Fruit fly (Drosophila melanogaster): ENCODE measurements around the gene Osi3.
A peak's percentile ranks its signal among the peaks of the same experiment; 100 is the strongest.

The Osi3 gene

dm6 chr3R:6196416-6196815 lies 19.2 kb upstream of the Osi3 start:
- TF ChIP-seq gl (tag; optimal IDR thresholded peaks at IDR 0.05) (no peak), CG13204 (GFP tag; optimal IDR thresholded peaks at IDR 0.05) (no peak), rn (GFP tag; IDR thresholded peaks at IDR 0.05) (no peak), CG10348 (GFP tag; IDR thresholded peaks at IDR 0.05) (no peak), CG17806 (tag; optimal IDR thresholded peaks at IDR 0.05) (no peak), CG4496 (GFP tag; IDR thresholded peaks at IDR 0.05) (no peak), CG32121 (GFP tag; IDR thresholded peaks at IDR 0.05) (no peak), CG12605 (GFP tag; IDR thresholded peaks at IDR 0.05) (no peak), EcR (GFP tag; optimal IDR thresholded peaks at IDR 0.05) (no peak), CG8159 (tag; optimal IDR thresholded peaks at IDR 0.05) (no peak), Ets98B (GFP tag; IDR thresholded peaks at IDR 0.05) (no peak), Pif1A (GFP tag; optimal IDR thresholded peaks at IDR 0.05) (no peak), fd96Ca (GFP tag; IDR thresholded peaks at IDR 0.05) (no peak), CG15710 (tag; optimal IDR thresholded peaks at IDR 0.05) (no peak), CG9948 (tag; optimal IDR thresholded peaks at IDR 0.05) (no peak), CG34367 (tag; optimal IDR thresholded peaks at IDR 0.05) (no peak), CG14655 (GFP tag; optimal IDR thresholded peaks at IDR 0.05) (no peak), D1 (tag; optimal IDR thresholded peaks at IDR 0.05) (no peak)

dm6 chr3R:6198488-6198892 lies 17.1 kb upstream of the Osi3 start, which contains the start of gene Osi24:
Gene Osi24, plus strand, starts transcription at chr3R:6198811.
- TF ChIP-seq CG17806 (tag; optimal IDR thresholded peaks at IDR 0.05) (peak; percentile 77), CG8301 (tag; optimal IDR thresholded peaks at IDR 0.05) (peak; percentile 81), CG9948 (tag; optimal IDR thresholded peaks at IDR 0.05) (peak; percentile 69), CG15710 (tag; optimal IDR thresholded peaks at IDR 0.05) (peak; percentile 50), rn (GFP tag; IDR thresholded peaks at IDR 0.05) (peak; percentile 70), Snoo (tag; optimal IDR thresholded peaks at IDR 0.05) (peak; percentile 24), CG10348 (GFP tag; IDR thresholded peaks at IDR 0.05) (no peak), Pif1A (GFP tag; optimal IDR thresholded peaks at IDR 0.05) (peak; percentile 86), CG14655 (GFP tag; optimal IDR thresholded peaks at IDR 0.05) (peak; percentile 77), gl (tag; optimal IDR thresholded peaks at IDR 0.05) (peak; percentile 37), fd96Ca (GFP tag; IDR thresholded peaks at IDR 0.05) (peak; percentile 78; the same call in 2 of the 3 replicates), EcR (GFP tag; optimal IDR thresholded peaks at IDR 0.05) (peak; percentile 21), CG12605 (GFP tag; IDR thresholded peaks at IDR 0.05) (peak; percentile 89), Ets98B (GFP tag; IDR thresholded peaks at IDR 0.05) (peak; percentile 92), Pif1B (GFP tag; optimal IDR thresholded peaks at IDR 0.05) (peak; percentile 74), CG34367 (tag; optimal IDR thresholded peaks at IDR 0.05) (peak; percentile 50), CG32121 (GFP tag; IDR thresholded peaks at IDR 0.05) (peak; percentile 90), CG8159 (tag; optimal IDR thresholded peaks at IDR 0.05) (peak; percentile 59), D1 (tag; optimal IDR thresholded peaks at IDR 0.05) (peak; percentile 75), CG4496 (GFP tag; IDR thresholded peaks at IDR 0.05) (peak; percentile 92), CG13204 (GFP tag; optimal IDR thresholded peaks at IDR 0.05) (no peak)

dm6 chr3R:6199717-6200116 lies 15.9 kb upstream of the Osi3 start:
- TF ChIP-seq fd96Ca (GFP tag; IDR thresholded peaks at IDR 0.05) (no peak), Pif1A (GFP tag; optimal IDR thresholded peaks at IDR 0.05) (no peak), rn (GFP tag; IDR thresholded peaks at IDR 0.05) (no peak), CG13204 (GFP tag; optimal IDR thresholded peaks at IDR 0.05) (no peak), CG34367 (tag; optimal IDR thresholded peaks at IDR 0.05) (no peak), CG14655 (GFP tag; optimal IDR thresholded peaks at IDR 0.05) (no peak), CG8159 (tag; optimal IDR thresholded peaks at IDR 0.05) (no peak), Snoo (tag; optimal IDR thresholded peaks at IDR 0.05) (no peak), CG17806 (tag; optimal IDR thresholded peaks at IDR 0.05) (no peak), CG12605 (GFP tag; IDR thresholded peaks at IDR 0.05) (no peak)

dm6 chr3R:6203000-6203399 lies 12.6 kb upstream of the Osi3 start:
- TF ChIP-seq CG8159 (tag; optimal IDR thresholded peaks at IDR 0.05) (no peak), Snoo (tag; optimal IDR thresholded peaks at IDR 0.05) (no peak), Ets98B (GFP tag; IDR thresholded peaks at IDR 0.05) (peak; percentile 15; the same call in 1 of the 2 replicates), Pif1A (GFP tag; optimal IDR thresholded peaks at IDR 0.05) (no peak), fd96Ca (GFP tag; IDR thresholded peaks at IDR 0.05) (no peak), CG12605 (GFP tag; IDR thresholded peaks at IDR 0.05) (no peak), CG13204 (GFP tag; optimal IDR thresholded peaks at IDR 0.05) (no peak), CG14655 (GFP tag; optimal IDR thresholded peaks at IDR 0.05) (peak; percentile 16), CG4496 (GFP tag; IDR thresholded peaks at IDR 0.05) (peak; percentile 88), CG17806 (tag; optimal IDR thresholded peaks at IDR 0.05) (no peak), EcR (GFP tag; optimal IDR thresholded peaks at IDR 0.05) (no peak)

- TF ChIP-seq fd96Ca (GFP tag; IDR thresholded peaks at IDR 0.05): no peak
- no peak for TF ChIP-seq CG12605 (GFP tag; IDR thresholded peaks at IDR 0.05)
- TF ChIP-seq CG13204 (GFP tag; optimal IDR thresholded peaks at IDR 0.05): no peak
- no peak for TF ChIP-seq CG32121 (GFP tag; IDR thresholded peaks at IDR 0.05)
- no peak for TF ChIP-seq CG4496 (GFP tag; IDR thresholded peaks at IDR 0.05)
- TF ChIP-seq CG34367 (tag; optimal IDR thresholded peaks at IDR 0.05): no peak
- TF ChIP-seq Pif1B (GFP tag; optimal IDR thresholded peaks at IDR 0.05): no peak
- TF ChIP-seq CG15710 (tag; optimal IDR thresholded peaks at IDR 0.05): no peak
- no peak for TF ChIP-seq CG10348 (GFP tag; IDR thresholded peaks at IDR 0.05)
Measured at dm6 chr3R:6209073-6209472, 6.6 kb upstream of the Osi3 start, which contains the start of gene Osi2. Gene Osi2, plus strand, starts transcription at chr3R:6209373.

- TF ChIP-seq CG14655 (GFP tag; optimal IDR thresholded peaks at IDR 0.05) (peak; percentile 27), CG17806 (tag; optimal IDR thresholded peaks at IDR 0.05) (no peak)
Measured at dm6 chr3R:6210266-6211040, 5.2 kb upstream of the Osi3 start.
